Fruit fly (Drosophila melanogaster) whole organism, embryonic: ENCODE data around the gene Rrp1.

Experiments
- Atf-2 ChIP-seq: fragments of 200-800 bp; sonication (Bioruptor generic); optimal IDR thresholded peaks from 2 replicates; lab custom pipeline; 2016; ENCODE audit warnings: missing biosample characterization, missing genetic modification characterization
- BtbVII ChIP-seq: fragments of 200-800 bp; sonication (Bioruptor generic); optimal IDR thresholded peaks from 3 replicates; lab custom pipeline; 2017; ENCODE audit warnings: missing biosample characterization, mild to moderate bottlenecking, missing genetic modification characterization
- CG12744 ChIP-seq: fragments of 200-800 bp; sonication (Bioruptor generic); optimal IDR thresholded peaks from 2 replicates; lab custom pipeline; 2016; ENCODE audit warnings: missing biosample characterization, missing genetic modification characterization
- CG13424 ChIP-seq: fragments of 200-800 bp; sonication (Bioruptor generic); optimal IDR thresholded peaks from 2 replicates; lab custom pipeline; 2019; ENCODE audit warnings: missing biosample characterization, mild to moderate bottlenecking, missing genetic modification characterization, moderate library complexity
- CG15696 ChIP-seq: fragments of 200-800 bp; sonication (Bioruptor generic); optimal IDR thresholded peaks from 2 replicates; lab custom pipeline; 2019; ENCODE audit warnings: missing biosample characterization, mild to moderate bottlenecking, missing genetic modification characterization, moderate library complexity
- CG18599 ChIP-seq: fragments of 200-800 bp; sonication (Bioruptor generic); optimal IDR thresholded peaks from 3 replicates; lab custom pipeline; 2017; ENCODE audit warnings: missing biosample characterization, missing genetic modification characterization, mild to moderate bottlenecking, moderate library complexity, missing genetic modification reagents
- CG2202 ChIP-seq: fragments of 200-800 bp; sonication (Bioruptor generic); optimal IDR thresholded peaks from 2 replicates; lab custom pipeline; 2018; ENCODE audit warnings: missing biosample characterization, mild to moderate bottlenecking, missing genetic modification characterization
- CG2678 ChIP-seq: fragments of 200-800 bp; sonication (Bioruptor generic); optimal IDR thresholded peaks from 3 replicates; lab custom pipeline; 2019; ENCODE audit warnings: missing biosample characterization, mild to moderate bottlenecking, missing genetic modification characterization, moderate library complexity
- CG2875 ChIP-seq: fragments of 200-800 bp; sonication (Bioruptor generic); optimal IDR thresholded peaks from 2 replicates; lab custom pipeline; 2017; ENCODE audit warnings: missing biosample characterization, mild to moderate bottlenecking, missing genetic modification characterization, missing genetic modification reagents
- CG30020 ChIP-seq: fragments of 200-800 bp; optimal IDR thresholded peaks from 2 replicates; lab custom pipeline; 2019; ENCODE audit warnings: missing biosample characterization, mild to moderate bottlenecking, missing genetic modification characterization, moderate library complexity
- CG30403 ChIP-seq: fragments of 200-800 bp; sonication (Bioruptor generic); optimal IDR thresholded peaks from 3 replicates; lab custom pipeline; 2016; ENCODE audit warnings: missing biosample characterization, missing genetic modification characterization
- CG31365 ChIP-seq: fragments of 200-800 bp; sonication (Bioruptor generic); optimal IDR thresholded peaks from 2 replicates; lab custom pipeline; 2018; ENCODE audit warnings: missing biosample characterization, mild to moderate bottlenecking, missing genetic modification characterization
- CG32772 ChIP-seq: fragments of 200-800 bp; sonication (Bioruptor generic); IDR thresholded peaks from 2 replicates; pipeline ENCODE4 v1.3.6; 2022; ENCODE audit warnings: missing biosample characterization, missing genetic modification characterization
- CG3838 ChIP-seq: fragments of 200-800 bp; sonication (Bioruptor generic); optimal IDR thresholded peaks from 3 replicates; lab custom pipeline; 2016; ENCODE audit warnings: missing biosample characterization, missing genetic modification characterization
- CG4360 ChIP-seq: fragments of 200-800 bp; sonication (Bioruptor generic); IDR thresholded peaks from 2 replicates; pipeline ENCODE4 v1.3.6; 2022; ENCODE audit warnings: missing biosample characterization, missing genetic modification characterization
- CG4707 ChIP-seq: fragments of 200-800 bp; sonication (Bioruptor generic); optimal IDR thresholded peaks from 2 replicates; lab custom pipeline; 2018; ENCODE audit warnings: missing biosample characterization, mild to moderate bottlenecking, missing genetic modification characterization, moderate library complexity
- CG5245 ChIP-seq: fragments of 200-800 bp; sonication (Bioruptor generic); optimal IDR thresholded peaks from 3 replicates; lab custom pipeline; 2016; ENCODE audit warnings: missing biosample characterization, missing genetic modification characterization
- CG6683 ChIP-seq: fragments of 200-800 bp; sonication (Bioruptor generic); optimal IDR thresholded peaks from 2 replicates; lab custom pipeline; 2017; ENCODE audit warnings: missing biosample characterization, mild to moderate bottlenecking, missing genetic modification characterization, missing genetic modification reagents
- CG7271 ChIP-seq: fragments of 200-800 bp; sonication (Bioruptor generic); optimal IDR thresholded peaks from 2 replicates; lab custom pipeline; 2018; ENCODE audit warnings: missing biosample characterization, mild to moderate bottlenecking, missing genetic modification characterization, moderate library complexity
- CG8290 ChIP-seq, 3 experiments: fragments of 200-800 bp; sonication (Bioruptor generic); optimal IDR thresholded peaks; 2 replicates each; lab custom pipeline; 2016 to 2019; ENCODE audit warnings: missing biosample characterization in 3 of 3, missing genetic modification characterization in 3 of 3, mild to moderate bottlenecking in 2 of 3, moderate library complexity in 1 of 3
- CTCF ChIP-seq: fragments of 200-800 bp; sonication (Bioruptor generic); optimal IDR thresholded peaks from 2 replicates; lab custom pipeline; 2017; ENCODE audit warnings: missing biosample characterization, mild to moderate bottlenecking, missing genetic modification characterization, moderate library complexity
- Camta ChIP-seq: fragments of 200-800 bp; sonication (Bioruptor generic); optimal IDR thresholded peaks from 2 replicates; lab custom pipeline; 2016; ENCODE audit warnings: missing biosample characterization, missing genetic modification characterization
- Doc2 ChIP-seq: fragments of 200-800 bp; sonication (Bioruptor generic); IDR thresholded peaks from 2 replicates; pipeline ENCODE4 v1.3.6; 2022; ENCODE audit warnings: missing biosample characterization, missing genetic modification characterization
- Drgx ChIP-seq: fragments of 200-800 bp; sonication (Bioruptor generic); IDR thresholded peaks from 2 replicates; pipeline ENCODE4 v1.3.6; 2022; ENCODE audit warnings: missing biosample characterization, missing genetic modification characterization
- Ets97D ChIP-seq: fragments of 200-800 bp; sonication (Bioruptor generic); optimal IDR thresholded peaks from 3 replicates; lab custom pipeline; 2016; ENCODE audit warnings: missing biosample characterization, missing genetic modification characterization
- Gug ChIP-seq: fragments of 200-800 bp; sonication (Bioruptor generic); IDR thresholded peaks from 4 replicates; pipeline ENCODE4 v1.3.6; 2022; ENCODE audit warnings: missing biosample characterization, missing genetic modification characterization
- H2.0 ChIP-seq: fragments of 200-800 bp; sonication (Bioruptor generic); IDR thresholded peaks from 2 replicates; pipeline ENCODE4 v1.3.6; 2022; ENCODE audit warnings: missing biosample characterization, missing genetic modification characterization
- HLH54F ChIP-seq: fragments of 200-800 bp; sonication (Bioruptor generic); optimal IDR thresholded peaks from 3 replicates; lab custom pipeline; 2016; ENCODE audit warnings: missing biosample characterization, missing genetic modification characterization
- HLHmδ ChIP-seq: fragments of 200-800 bp; sonication (Bioruptor generic); optimal IDR thresholded peaks from 2 replicates; lab custom pipeline; 2018; ENCODE audit warnings: missing biosample characterization, mild to moderate bottlenecking, missing genetic modification characterization, moderate library complexity
- Meics ChIP-seq: fragments of 200-800 bp; sonication (Bioruptor generic); optimal IDR thresholded peaks from 2 replicates; lab custom pipeline; 2017; ENCODE audit warnings: missing biosample characterization, mild to moderate bottlenecking, missing genetic modification characterization
- Myb ChIP-seq: fragments of 200-800 bp; sonication (Bioruptor generic); optimal IDR thresholded peaks from 2 replicates; lab custom pipeline; 2016; ENCODE audit warnings: missing biosample characterization, missing genetic modification characterization
- NC2β ChIP-seq: fragments of 200-800 bp; sonication (Bioruptor generic); optimal IDR thresholded peaks from 2 replicates; lab custom pipeline; 2016; ENCODE audit warnings: missing biosample characterization, missing genetic modification characterization
- abd-A ChIP-seq: fragments of 200-800 bp; sonication (Bioruptor generic); optimal IDR thresholded peaks from 3 replicates; lab custom pipeline; 2019; ENCODE audit warnings: missing biosample characterization, mild to moderate bottlenecking, missing genetic modification characterization, moderate library complexity
- bowl ChIP-seq: fragments of 200-800 bp; sonication (Bioruptor generic); IDR thresholded peaks from 2 replicates; pipeline ENCODE4 v1.3.6; 2022; ENCODE audit warnings: missing biosample characterization, missing genetic modification characterization
- br ChIP-seq: fragments of >200 bp; optimal IDR thresholded peaks from 2 replicates; lab custom pipeline; 2017
- btn ChIP-seq: fragments of 200-800 bp; sonication (Bioruptor generic); optimal IDR thresholded peaks from 2 replicates; lab custom pipeline; 2016; ENCODE audit warnings: missing biosample characterization, missing genetic modification characterization
- cwo ChIP-seq: fragments of 200-800 bp; sonication (Bioruptor generic); optimal IDR thresholded peaks from 3 replicates; lab custom pipeline; 2017; ENCODE audit warnings: missing biosample characterization, missing genetic modification characterization, mild to moderate bottlenecking, moderate library complexity, missing genetic modification reagents
- dimm ChIP-seq: fragments of 200-800 bp; sonication (Bioruptor generic); IDR thresholded peaks from 2 replicates; pipeline ENCODE4 v1.3.6; 2022; ENCODE audit warnings: missing biosample characterization, missing genetic modification characterization
- esg ChIP-seq: fragments of 200-800 bp; sonication (Bioruptor generic); conservative IDR thresholded peaks from 2 replicates; pipeline ENCODE4 v1.3.6; 2022; ENCODE audit warnings: missing biosample characterization, missing genetic modification characterization
- fd96Cb ChIP-seq: fragments of 200-800 bp; sonication (Bioruptor generic); optimal IDR thresholded peaks from 2 replicates; lab custom pipeline; 2018; ENCODE audit warnings: missing biosample characterization, mild to moderate bottlenecking, missing genetic modification characterization, moderate library complexity
- gt ChIP-seq: fragments of 200-800 bp; sonication (Bioruptor generic); IDR thresholded peaks from 2 replicates; pipeline ENCODE4 v1.3.6; 2022; ENCODE audit warnings: missing biosample characterization, missing genetic modification characterization
- jumu ChIP-seq: fragments of 200-800 bp; sonication (Bioruptor generic); optimal IDR thresholded peaks from 3 replicates; lab custom pipeline; 2016; ENCODE audit warnings: missing biosample characterization, missing genetic modification characterization
- otp ChIP-seq: fragments of 200-800 bp; sonication (Bioruptor generic); IDR thresholded peaks from 3 replicates; pipeline ENCODE4, ENCODE4 v1.3.6; 2022; ENCODE audit warnings: missing biosample characterization, missing genetic modification characterization
- p53 ChIP-seq: fragments of 200-800 bp; sonication (Bioruptor generic); optimal IDR thresholded peaks from 2 replicates; lab custom pipeline; 2016; ENCODE audit warnings: missing biosample characterization, missing genetic modification characterization
- pho ChIP-seq: fragments of 200-800 bp; sonication (Bioruptor generic); optimal IDR thresholded peaks from 2 replicates; lab custom pipeline; 2016; ENCODE audit warnings: missing biosample characterization, missing genetic modification characterization
- phol ChIP-seq: fragments of 200-800 bp; sonication (Bioruptor generic); optimal IDR thresholded peaks from 3 replicates; lab custom pipeline; 2018; ENCODE audit warnings: missing biosample characterization, mild to moderate bottlenecking, missing genetic modification characterization, moderate library complexity
- ranshi ChIP-seq: fragments of 200-800 bp; sonication (Bioruptor generic); IDR thresholded peaks from 2 replicates; pipeline ENCODE4 v1.3.6; 2022; ENCODE audit warnings: missing biosample characterization, missing genetic modification characterization
- sim ChIP-seq: fragments of 200-800 bp; sonication (Bioruptor generic); IDR thresholded peaks from 2 replicates; pipeline ENCODE4 v1.3.6; 2022; ENCODE audit warnings: missing biosample characterization, missing genetic modification characterization
- sr ChIP-seq: fragments of 200-800 bp; sonication (Bioruptor generic); IDR thresholded peaks from 3 replicates; pipeline ENCODE4 v1.3.6; 2022; ENCODE audit warnings: missing biosample characterization, missing genetic modification characterization
- twi ChIP-seq: fragments of 200-800 bp; optimal IDR thresholded peaks from 2 replicates; lab custom pipeline; 2019; ENCODE audit warnings: missing biosample characterization, mild to moderate bottlenecking, missing genetic modification characterization, moderate library complexity
- usp ChIP-seq: fragments of >200 bp; optimal IDR thresholded peaks from 2 replicates; lab custom pipeline; 2017; ENCODE audit warnings: missing biosample characterization, missing genetic modification characterization

Gene Rrp1

DNA sequence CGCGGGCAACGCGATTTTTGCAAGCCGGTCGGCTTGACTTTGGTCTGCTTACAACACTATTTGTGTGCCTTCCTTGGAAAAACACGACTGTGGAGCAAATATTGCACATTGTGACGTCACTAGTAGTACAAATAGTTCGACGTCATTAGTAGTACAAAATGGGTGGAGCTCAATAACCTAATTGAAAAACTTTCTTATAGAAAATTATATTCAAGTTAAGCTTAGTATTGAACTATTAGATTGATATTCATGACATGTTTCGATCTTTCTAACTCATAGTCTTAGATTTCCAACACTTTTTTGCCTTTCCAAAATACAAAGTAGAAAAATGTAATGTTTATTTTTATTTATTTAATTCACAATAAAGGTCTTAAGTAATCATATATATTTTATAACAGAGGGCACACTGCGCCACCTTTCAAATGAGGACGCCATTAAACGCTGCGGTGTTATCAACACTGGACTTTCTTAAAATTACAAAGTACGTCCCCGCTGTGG is at the start of gene Rrp1, which contains the start of gene gammaTub23C (continued):
- TF ChIP-seq dimm (GFP tag; lab: Robert Waterston, UW) (0 out of 2 replicates have a peak, but pooled peaks have one; percentile 24), BtbVII (GFP tag; lab: Kevin White, UChicago) (peak; percentile 88), H2.0 (peak; percentile 81), CG15696 (tag; lab: Kevin White, UChicago) (peak; percentile 88), gt (GFP tag; lab: Robert Waterston, UW) (peak; percentile 47; the same call in 1 of the 2 replicates), esg (peak; percentile 81), Camta (GFP tag; lab: Kevin White, UChicago) (peak; percentile 67), abd-A (tag; lab: Kevin White, UChicago) (no peak), CG30403 (GFP tag; lab: Kevin White, UChicago) (peak; percentile 97), bowl (GFP tag; lab: Robert Waterston, UW) (no peak), jumu (GFP tag; lab: Kevin White, UChicago) (peak; percentile 57), fd96Cb (tag; lab: Kevin White, UChicago) (peak; percentile 90), Meics (GFP tag; lab: Kevin White, UChicago) (peak; percentile 93), Doc2 (peak; percentile 77; the same call in 1 of the 2 replicates), HLHmδ (GFP tag; lab: Kevin White, UChicago) (no peak), CG12744 (GFP tag; lab: Kevin White, UChicago) (peak; percentile 48), btn (no peak), CG30020 (tag; lab: Kevin White, UChicago) (peak; percentile 83), CG5245 (GFP tag; lab: Kevin White, UChicago) (peak; percentile 78), CG4360 (GFP tag; lab: Robert Waterston, UW) (no peak), HLH54F (GFP tag; lab: Kevin White, UChicago) (peak; percentile 81), ranshi (GFP tag; lab: Robert Waterston, UW) (peak; percentile 80), CG3838 (GFP tag; lab: Kevin White, UChicago) (peak; percentile 72), CTCF (GFP tag; lab: Kevin White, UChicago) (peak; percentile 48), phol (peak; percentile 96), sr (no peak), CG18599 (GFP tag; lab: Kevin White, UChicago) (peak; percentile 92), CG31365 (tag; lab: Kevin White, UChicago) (peak; percentile 41), otp (peak; percentile 46; the same call in 1 of the 3 replicates), CG13424 (tag; lab: Kevin White, UChicago) (peak; percentile 93), NC2β (GFP tag; lab: Kevin White, UChicago) (peak; percentile 55), CG8290 (GFP tag; optimal IDR thresholded peaks at IDR 0.05; lab: Kevin White, UChicago) (peak; percentile 82), CG8290 (tag; optimal IDR thresholded peaks at IDR 0.05; lab: Kevin White, UChicago) (peak in 1 of 2 experiments; percentile 60), Atf-2 (peak; percentile 69), CG4707 (GFP tag; lab: Kevin White, UChicago) (peak; percentile 47), Myb (peak; percentile 56), CG6683 (peak; percentile 52), pho (GFP tag; lab: Kevin White, UChicago) (peak; percentile 77), CG7271 (peak; percentile 35), sim (no peak), CG2202 (tag; lab: Kevin White, UChicago) (peak; percentile 80), twi (tag; lab: Kevin White, UChicago) (peak; percentile 89), Gug (peak; percentile 88), cwo (peak; percentile 79), CG32772 (GFP tag; lab: Robert Waterston, UW) (peak; percentile 88), br (lab: Kevin White, UChicago) (no peak), Ets97D (peak; percentile 37), usp (GFP tag; lab: Kevin White, UChicago) (no peak), Drgx (GFP tag; lab: Robert Waterston, UW) (peak; percentile 59; the same call in 1 of the 2 replicates), CG2678 (tag; lab: Kevin White, UChicago) (peak; percentile 94), p53 (GFP tag; lab: Kevin White, UChicago) (no peak), CG2875 (GFP tag; lab: Kevin White, UChicago) (peak; percentile 73)
